Fruit fly (Drosophila melanogaster) whole organism, prepupa: ENCODE measurements around the gene CG6345.

Source experiments
- CG32006 ChIP-seq: fragments of 200-800 bp; sonication (Bioruptor generic); optimal IDR thresholded peaks from 3 replicates; lab custom pipeline; 2017; ENCODE audit warnings: missing biosample characterization, mild to moderate bottlenecking, missing genetic modification characterization
- Gug ChIP-seq: fragments of 200-800 bp; sonication (Bioruptor generic); IDR thresholded peaks from 2 replicates; pipeline ENCODE4 v1.3.6; 2022; ENCODE audit warnings: missing biosample characterization, missing genetic modification characterization
- achi ChIP-seq: fragments of 200-800 bp; sonication (Bioruptor generic); optimal IDR thresholded peaks from 3 replicates; lab custom pipeline; 2016; ENCODE audit warnings: missing biosample characterization, missing genetic modification characterization

dm6 chr3R:10389027-10389465, 26.8 kb downstream of the CG6345 start:
- no peak for TF ChIP-seq CG32006 (GFP tag; lab: Kevin White, UChicago)
- no peak for TF ChIP-seq achi
- TF ChIP-seq Gug (GFP tag; lab: Robert Waterston, UW) = no peak
